Worm (Caenorhabditis elegans): Measurements from ENCODE around the gene nemt-1.

- TF ChIP-seq ceh-16 (tag; optimal IDR thresholded peaks at IDR 0.05), result no peak
- TF ChIP-seq nhr-10 (tag; optimal IDR thresholded peaks at IDR 0.05), result no peak
- no peak for TF ChIP-seq sem-4 (tag; optimal IDR thresholded peaks at IDR 0.05)
- TF ChIP-seq mdl-1 (tag; optimal IDR thresholded peaks at IDR 0.05), result no peak
These were observed 20.0 kb upstream of the nemt-1 start, which contains the start of gene T20D3.6 for ce11 chrIV:9339205-9339604.

All from whole organism, L2 larva.